Worm (Caenorhabditis elegans): ENCODE measurements around the gene F25H9.2.
"Not testable (repeated sequence)": the region's sequence is repeated elsewhere in the genome, so short reads cannot be mapped to it uniquely, and the experiment has no call there.

ce11 chrV:13443535-13443934 lies 14.3 kb upstream of the F25H9.2 start, which contains the start of gene Y2H9A.6:
- TF ChIP-seq klf-2 (GFP tag; conservative IDR thresholded peaks at IDR 0.05); flt-1 (GFP tag; IDR thresholded peaks at IDR 0.05): not testable (repeated sequence)
